Worm (Caenorhabditis elegans) whole organism, early embryonic: Measurements from ENCODE around the gene rpoa-1.

ENCODE experiments used
- ama-1 ChIP-seq: fragments of 150-350 bp; optimal IDR thresholded peaks from 2 replicates; lab custom pipeline; 2014
- hmbx-1 ChIP-seq: sonication (generic microtip); optimal IDR thresholded peaks from 2 replicates; lab custom pipeline; 2016; ENCODE audit warnings: mild to moderate bottlenecking, missing genetic modification characterization, missing compliant biosample characterization
- pes-1 ChIP-seq: fragments of 200-800 bp; sonication (Bioruptor generic); IDR thresholded peaks from 2 replicates; pipeline ENCODE4 v1.3.6; 2022; ENCODE audit warnings: missing genetic modification reagents, missing genetic modification characterization, missing compliant biosample characterization

ce11 chrII:13668844-13669441 lies 25.7 kb downstream of the rpoa-1 start, which contains the start of gene C31C9.7:
- TF ChIP-seq hmbx-1 (tag; lab: Kevin White, UChicago) (no peak), pes-1 (GFP tag; lab: Robert Waterston, UW) (no peak), ama-1 (no peak)
